Worm (Caenorhabditis elegans) whole organism, late embryonic: ENCODE data around the gene vha-17.

ENCODE experiments used
- C38D4.7 ChIP-seq: fragments of 200-800 bp; sonication (Bioruptor generic); optimal IDR thresholded peaks from 2 replicates; lab custom pipeline; 2018; ENCODE audit warnings: mild to moderate bottlenecking, missing genetic modification characterization, moderate library complexity, missing compliant biosample characterization
- F13H6.1 ChIP-seq: sonication (generic microtip); optimal IDR thresholded peaks from 2 replicates; lab custom pipeline; 2016; ENCODE audit warnings: missing genetic modification characterization, missing compliant biosample characterization
- Y22D7AL.16 ChIP-seq: sonication (generic microtip); optimal IDR thresholded peaks from 2 replicates; lab custom pipeline; 2016; ENCODE audit warnings: missing genetic modification characterization, missing compliant biosample characterization
- ahr-1 ChIP-seq: sonication (generic microtip); optimal IDR thresholded peaks from 2 replicates; lab custom pipeline; 2016; ENCODE audit warnings: missing genetic modification characterization, missing compliant biosample characterization
- ama-1 ChIP-seq: fragments of 150-350 bp; optimal IDR thresholded peaks from 2 replicates; lab custom pipeline; 2014
- ceh-14 ChIP-seq: sonication (generic microtip); optimal IDR thresholded peaks from 2 replicates; lab custom pipeline; 2016; ENCODE audit warnings: missing genotype, missing genetic modification characterization, missing compliant biosample characterization
- ceh-22 ChIP-seq: sonication (generic microtip); optimal IDR thresholded peaks from 2 replicates; lab custom pipeline; 2017; ENCODE audit warnings: missing biosample characterization, missing genetic modification characterization
- ceh-24 ChIP-seq: sonication (generic microtip); optimal IDR thresholded peaks from 2 replicates; lab custom pipeline; 2016; ENCODE audit warnings: mild to moderate bottlenecking, missing genetic modification characterization, missing compliant biosample characterization
- ceh-30 ChIP-seq: fragments of 150-350 bp; optimal IDR thresholded peaks from 2 replicates; lab custom pipeline; 2014; ENCODE audit warnings: missing biosample characterization, missing genetic modification characterization
- ceh-31 ChIP-seq: sonication (generic microtip); optimal IDR thresholded peaks from 2 replicates; lab custom pipeline; 2016; ENCODE audit warnings: missing genetic modification characterization, missing compliant biosample characterization
- ceh-48 ChIP-seq: sonication (generic microtip); optimal IDR thresholded peaks from 2 replicates; lab custom pipeline; 2016; ENCODE audit warnings: missing genetic modification characterization, inconsistent platforms, missing compliant biosample characterization
- ceh-9 ChIP-seq: sonication (generic microtip); optimal IDR thresholded peaks from 2 replicates; lab custom pipeline; 2016; ENCODE audit warnings: mild to moderate bottlenecking, missing genetic modification characterization, inconsistent platforms, missing compliant biosample characterization
- dmd-4 ChIP-seq: sonication (generic microtip); optimal IDR thresholded peaks from 2 replicates; lab custom pipeline; 2016; ENCODE audit warnings: borderline replicate concordance, missing genetic modification characterization, missing compliant biosample characterization
- elt-2 ChIP-seq: sonication (generic microtip); optimal IDR thresholded peaks from 2 replicates; lab custom pipeline; 2016; ENCODE audit warnings: missing genetic modification reagents, missing genetic modification characterization, missing compliant biosample characterization
- elt-4 ChIP-seq: sonication (generic microtip); optimal IDR thresholded peaks from 2 replicates; lab custom pipeline; 2016; ENCODE audit warnings: missing genetic modification characterization, missing compliant biosample characterization
- fax-1 ChIP-seq: sonication (generic microtip); optimal IDR thresholded peaks from 2 replicates; lab custom pipeline; 2016; ENCODE audit warnings: missing genotype, missing genetic modification characterization, missing compliant biosample characterization
- fkh-6 ChIP-seq: sonication (generic microtip); optimal IDR thresholded peaks from 2 replicates; lab custom pipeline; 2016; ENCODE audit warnings: missing genetic modification characterization, missing compliant biosample characterization
- hlh-13 ChIP-seq: fragments of 200-800 bp; sonication (Bioruptor generic); optimal IDR thresholded peaks from 2 replicates; lab custom pipeline; 2018; ENCODE audit warnings: mild to moderate bottlenecking, missing genetic modification characterization, missing compliant biosample characterization
- hlh-6 ChIP-seq: sonication (generic microtip); optimal IDR thresholded peaks from 2 replicates; lab custom pipeline; 2016; ENCODE audit warnings: missing genotype, missing genetic modification characterization, missing compliant biosample characterization
- hlh-8 ChIP-seq: sonication (generic microtip); optimal IDR thresholded peaks from 2 replicates; lab custom pipeline; 2016; ENCODE audit warnings: missing genotype, missing genetic modification characterization, missing compliant biosample characterization
- lim-6 ChIP-seq: sonication (generic microtip); optimal IDR thresholded peaks from 2 replicates; lab custom pipeline; 2016; ENCODE audit warnings: missing genetic modification characterization, missing compliant biosample characterization
- lin-11 ChIP-seq: fragments of 200-800 bp; sonication (Bioruptor generic); optimal IDR thresholded peaks from 2 replicates; lab custom pipeline; 2018; ENCODE audit warnings: mild to moderate bottlenecking, missing genetic modification characterization, missing compliant biosample characterization
- madf-2 ChIP-seq: sonication (generic microtip); optimal IDR thresholded peaks from 2 replicates; lab custom pipeline; 2017; ENCODE audit warnings: missing genetic modification characterization, missing compliant biosample characterization
- nfya-1 ChIP-seq: sonication (generic microtip); optimal IDR thresholded peaks from 2 replicates; lab custom pipeline; 2017; ENCODE audit warnings: missing genetic modification characterization, mild to moderate bottlenecking, missing compliant biosample characterization, antibody characterized with exemption, moderate library complexity
- nhr-232 ChIP-seq: sonication (generic microtip); optimal IDR thresholded peaks from 2 replicates; lab custom pipeline; 2016; ENCODE audit warnings: missing genetic modification characterization, missing compliant biosample characterization
- odd-2 ChIP-seq: sonication (generic microtip); optimal IDR thresholded peaks from 2 replicates; lab custom pipeline; 2017; ENCODE audit warnings: antibody characterized with exemption, mild to moderate bottlenecking, missing genetic modification characterization, missing compliant biosample characterization
- pag-3 ChIP-seq: sonication (generic microtip); optimal IDR thresholded peaks from 2 replicates; lab custom pipeline; 2016; ENCODE audit warnings: missing compliant biosample characterization, missing genetic modification characterization, borderline replicate concordance
- pat-9 ChIP-seq: fragments of 200-800 bp; sonication (Bioruptor generic); optimal IDR thresholded peaks from 2 replicates; lab custom pipeline; 2018; ENCODE audit warnings: mild to moderate bottlenecking, missing genetic modification characterization, moderate library complexity, missing compliant biosample characterization
- pha-4 ChIP-seq: fragments of 150-350 bp; optimal IDR thresholded peaks from 2 replicates; lab custom pipeline; 2018; ENCODE audit warnings: missing biosample characterization, missing genetic modification reagents, missing genetic modification characterization
- pros-1 ChIP-seq: fragments of 150-350 bp; optimal IDR thresholded peaks from 2 replicates; lab custom pipeline; 2014; ENCODE audit warnings: missing biosample characterization, missing genetic modification reagents, missing genetic modification characterization
- ref-2 ChIP-seq: sonication (generic microtip); optimal IDR thresholded peaks from 2 replicates; lab custom pipeline; 2016; ENCODE audit warnings: missing genetic modification characterization, missing compliant biosample characterization
- tbx-7 ChIP-seq: sonication (generic microtip); optimal IDR thresholded peaks from 2 replicates; lab custom pipeline; 2016; ENCODE audit warnings: missing genotype, missing genetic modification characterization, missing compliant biosample characterization
- unc-42 ChIP-seq: sonication (generic microtip); optimal IDR thresholded peaks from 2 replicates; lab custom pipeline; 2016; ENCODE audit warnings: missing genotype, missing genetic modification characterization, missing compliant biosample characterization
- unc-55 ChIP-seq: sonication (generic microtip); optimal IDR thresholded peaks from 2 replicates; lab custom pipeline; 2017; ENCODE audit warnings: missing biosample characterization, missing genetic modification reagents, missing genetic modification characterization
- unc-86 ChIP-seq: sonication (generic microtip); optimal IDR thresholded peaks from 2 replicates; lab custom pipeline; 2016; ENCODE audit warnings: missing genetic modification characterization, missing compliant biosample characterization
- ztf-16 ChIP-seq: sonication (generic microtip); optimal IDR thresholded peaks from 2 replicates; lab custom pipeline; 2017; ENCODE audit warnings: missing genetic modification characterization, missing compliant biosample characterization

The vha-17 gene

ce11 chrIV:9339205-9339604, 17.6 kb downstream of the vha-17 start, which contains the start of gene T20D3.6:
T20D3.6 (minus strand) TSS chrIV:9339305.
- no peak for TF ChIP-seq madf-2
- TF ChIP-seq pag-3 = no peak
- no peak for TF ChIP-seq odd-2
- no peak for TF ChIP-seq pat-9 (tag; lab: Kevin White, UChicago)
- TF ChIP-seq Y22D7AL.16 (tag; lab: Kevin White, UChicago) = no peak
- TF ChIP-seq ceh-14 (tag; lab: Kevin White, UChicago) = no peak
- no peak for TF ChIP-seq lim-6 (tag; lab: Kevin White, UChicago)
- TF ChIP-seq ref-2 (tag; lab: Kevin White, UChicago) = no peak
- no peak for TF ChIP-seq hlh-8
- TF ChIP-seq fkh-6 (tag; lab: Kevin White, UChicago) = no peak
- no peak for TF ChIP-seq F13H6.1 (tag; lab: Kevin White, UChicago)
- no peak for TF ChIP-seq elt-2 (tag; lab: Kevin White, UChicago)
- TF ChIP-seq ahr-1 (tag; lab: Kevin White, UChicago) = no peak
- TF ChIP-seq hlh-6 (tag; lab: Kevin White, UChicago) = no peak
- TF ChIP-seq unc-42 (tag; lab: Kevin White, UChicago) = no peak
- TF ChIP-seq ceh-24 = no peak

ce11 chrIV:9341591-9341990, 20.0 kb downstream of the vha-17 start, which contains the start of gene vps-26:
vps-26 (minus strand) TSS chrIV:9341790.
- TF ChIP-seq pag-3 (no peak), unc-86 (tag; lab: Kevin White, UChicago) (no peak), ceh-22 (no peak), hlh-13 (no peak), F13H6.1 (tag; lab: Kevin White, UChicago) (no peak), dmd-4 (no peak), fkh-6 (tag; lab: Kevin White, UChicago) (no peak), ceh-9 (no peak), ceh-48 (tag; lab: Kevin White, UChicago) (no peak), pros-1 (tag; lab: Kevin White, UChicago) (no peak), ztf-16 (tag; lab: Kevin White, UChicago) (no peak), C38D4.7 (GFP tag; lab: Kevin White, UChicago) (no peak), pha-4 (tag; lab: Kevin White, UChicago) (no peak), ceh-31 (tag; lab: Kevin White, UChicago) (no peak), tbx-7 (tag; lab: Kevin White, UChicago) (no peak)

- peak; percentile 8 for TF ChIP-seq unc-42 (tag; lab: Kevin White, UChicago)
- no peak for TF ChIP-seq madf-2
These were observed 21.6 kb downstream of the vha-17 start, which contains the start of gene pigc-1 for ce11 chrIV:9343102-9343599. pigc-1 (minus strand) TSS chrIV:9343152.

ce11 chrIV:9353728-9354127, 32.1 kb downstream of the vha-17 start:
- no peak for TF ChIP-seq nfya-1 (tag; lab: Kevin White, UChicago)
- no peak for TF ChIP-seq nhr-232 (tag; lab: Kevin White, UChicago)
- TF ChIP-seq lin-11 (tag; lab: Kevin White, UChicago) = no peak
- TF ChIP-seq ama-1 (lab: Kevin White, UChicago) = no peak
- TF ChIP-seq ceh-30 (tag; lab: Kevin White, UChicago) = no peak
- TF ChIP-seq pros-1 (tag; lab: Kevin White, UChicago) = no peak
- no peak for TF ChIP-seq odd-2
- no peak for TF ChIP-seq ceh-24
- TF ChIP-seq tbx-7 (tag; lab: Kevin White, UChicago) = no peak
- TF ChIP-seq elt-4 (tag; lab: Kevin White, UChicago) = no peak
- no peak for TF ChIP-seq ceh-48 (tag; lab: Kevin White, UChicago)
- TF ChIP-seq ref-2 (tag; lab: Kevin White, UChicago) = no peak
- no peak for TF ChIP-seq ztf-16 (tag; lab: Kevin White, UChicago)
- no peak for TF ChIP-seq fax-1 (tag; lab: Kevin White, UChicago)

- TF ChIP-seq unc-55 = no peak
- TF ChIP-seq, all 69 proteins: peak for 0
These were observed 44.8 kb downstream of the vha-17 start, which contains the start of gene pezo-1 for ce11 chrIV:9366411-9366810. pezo-1 (minus strand) TSS chrIV:9366511.
